Worm (Caenorhabditis elegans) whole organism, young adult: ENCODE data around the gene pros-1.

Experiments used
- B0336.3 ChIP-seq: fragments of 200-800 bp; sonication (Bioruptor generic); IDR thresholded peaks from 2 replicates; pipeline ENCODE4 v1.3.6; 2022; ENCODE audit warnings: missing genetic modification characterization, missing compliant biosample characterization
- F57A8.1 ChIP-seq: fragments of 200-800 bp; sonication (Bioruptor generic); optimal IDR thresholded peaks from 2 replicates; lab custom pipeline; 2018; ENCODE audit warnings: mild to moderate bottlenecking, missing genetic modification characterization, moderate library complexity, missing compliant biosample characterization
- Y56A3A.18 ChIP-seq: fragments of 200-800 bp; sonication (Bioruptor generic); IDR thresholded peaks from 2 replicates; pipeline ENCODE4 v1.3.6; 2022; ENCODE audit warnings: missing genetic modification reagents, missing genetic modification characterization, missing compliant biosample characterization
- ceh-79 ChIP-seq: sonication (generic microtip); optimal IDR thresholded peaks from 2 replicates; lab custom pipeline; 2017; ENCODE audit warnings: mild to moderate bottlenecking, missing genetic modification characterization, missing compliant biosample characterization
- efl-1 ChIP-seq: fragments of 150-350 bp; optimal IDR thresholded peaks from 2 replicates; lab custom pipeline; 2014; ENCODE audit warnings: missing biosample characterization, missing genetic modification reagents, missing genetic modification characterization
- hsf-1 ChIP-seq: fragments of 200-800 bp; sonication (Bioruptor generic); IDR thresholded peaks from 2 replicates; pipeline ENCODE4 v1.3.6; 2022; ENCODE audit warnings: missing genetic modification reagents, missing genetic modification characterization, missing compliant biosample characterization
- lin-26 ChIP-seq: fragments of 200-800 bp; sonication (Bioruptor generic); IDR thresholded peaks from 2 replicates; pipeline ENCODE4 v1.3.6; 2022; ENCODE audit warnings: missing genetic modification reagents, missing genetic modification characterization, missing compliant biosample characterization
- pha-4 ChIP-seq: fragments of 150-350 bp; sonication (generic microtip); optimal IDR thresholded peaks from 2 replicates; lab custom pipeline; 2014; ENCODE audit warnings: missing biosample characterization, missing genetic modification reagents, missing genetic modification characterization
- snpc-4 ChIP-seq, 5 experiments: fragments of 150-350 bp in 1 of 5; sonication (generic microtip) in 4 of 5; optimal IDR thresholded peaks; 2 replicates each; lab custom pipeline; 2014 to 2018; ENCODE audit warnings: missing genetic modification characterization in 5 of 5, missing biosample characterization in 3 of 5, antibody characterized with exemption in 2 of 5, mild to moderate bottlenecking in 2 of 5, missing compliant biosample characterization in 2 of 5, missing genotype in 2 of 5, moderate library complexity in 2 of 5, missing genetic modification reagents in 1 of 5
- unc-62 ChIP-seq: fragments of 150-350 bp; optimal IDR thresholded peaks from 2 replicates; lab custom pipeline; 2014; ENCODE audit warnings: missing biosample characterization, missing genetic modification reagents, missing genetic modification characterization
- ztf-22 ChIP-seq: fragments of 200-800 bp; sonication (Bioruptor generic); optimal IDR thresholded peaks from 2 replicates; lab custom pipeline; 2018; ENCODE audit warnings: mild to moderate bottlenecking, missing genetic modification characterization, moderate library complexity, missing compliant biosample characterization
- ztf-25 ChIP-seq: fragments of 200-800 bp; sonication (Bioruptor generic); IDR thresholded peaks from 2 replicates; pipeline ENCODE4 v1.3.6; 2022; ENCODE audit warnings: missing genetic modification reagents, missing genetic modification characterization, missing compliant biosample characterization

DNA sequence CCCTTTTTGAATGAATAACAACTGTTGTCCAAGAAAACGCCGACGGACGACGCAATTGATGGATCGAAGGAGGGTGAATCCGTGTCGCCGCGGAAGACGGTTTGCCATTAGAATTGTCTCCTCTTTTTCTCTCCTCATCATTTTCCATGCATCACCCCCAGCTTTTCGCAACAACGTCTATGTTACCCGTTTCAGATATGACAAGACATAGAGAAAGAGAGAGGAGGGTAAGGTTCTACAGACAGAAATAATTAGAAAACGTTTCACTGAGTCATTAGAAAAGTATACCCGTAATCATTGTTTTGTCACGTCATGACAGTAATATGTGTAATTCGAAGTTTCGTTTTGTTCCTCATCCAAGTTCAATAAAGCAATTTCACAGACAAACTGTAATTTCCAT, 38.7 kb downstream of the pros-1 start:
- TF ChIP-seq ceh-79 (no peak), lin-26 (GFP tag; lab: Robert Waterston, UW) (no peak), efl-1 (no peak), ztf-25 (GFP tag; lab: Robert Waterston, UW) (no peak), Y56A3A.18 (GFP tag; lab: Robert Waterston, UW) (no peak), unc-62 (GFP tag; lab: Kevin White, UChicago) (no peak), pha-4 (no peak), ztf-22 (GFP tag; lab: Kevin White, UChicago) (no peak), F57A8.1 (no peak), B0336.3 (GFP tag; lab: Robert Waterston, UW) (no peak), snpc-4 (GFP tag; optimal IDR thresholded peaks at IDR 0.05; lab: Kevin White, UChicago) (no peak), snpc-4 (tag; optimal IDR thresholded peaks at IDR 0.05; lab: Kevin White, UChicago) (no peak), hsf-1 (GFP tag; lab: Robert Waterston, UW) (no peak)
